Worm (Caenorhabditis elegans): ENCODE measurements around the gene C56G2.5.

DNA sequence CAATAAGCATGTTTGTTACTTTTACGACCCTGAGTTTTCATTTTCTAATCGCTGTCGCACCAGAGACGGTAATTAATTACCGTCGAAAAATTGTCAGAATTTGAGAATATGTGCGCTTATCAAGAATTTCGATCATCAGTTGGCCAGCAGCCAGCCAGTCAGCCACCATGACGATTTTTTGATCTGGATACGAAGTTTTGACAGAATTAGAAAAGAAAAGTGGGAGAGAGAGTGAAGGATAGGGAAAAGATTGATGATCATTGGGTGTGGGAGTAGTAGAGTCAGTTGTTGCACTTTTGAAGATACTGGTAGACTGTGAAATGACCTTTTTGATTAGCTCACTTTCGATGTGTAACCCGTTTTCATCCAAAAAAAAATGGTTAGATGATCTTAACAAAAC is 40.4 kb upstream of the C56G2.5 start:
- TF ChIP-seq cog-1 (tag; optimal IDR thresholded peaks at IDR 0.05) (no peak), flt-1 (GFP tag; IDR thresholded peaks at IDR 0.05) (no peak), T22C8.4 (GFP tag; IDR thresholded peaks at IDR 0.05) (no peak), ref-1 (GFP tag; conservative IDR thresholded peaks at IDR 0.05) (no peak), klf-2 (GFP tag; conservative IDR thresholded peaks at IDR 0.05) (no peak), ztf-23 (GFP tag; IDR thresholded peaks at IDR 0.05) (no peak), tab-1 (GFP tag; IDR thresholded peaks at IDR 0.05) (no peak)

All from whole organism, midembryonic.